1 fruit fly cellular context compared by ENCODE assay signal in genomic region chr3R:23732990-23733512, dm6.
TF ChIP-seq lines count a peak whose summit lies in the region.

Gene Hmgcr, plus strand, starts transcription at chr3R:23733324.
Gene Rpn9, minus strand, starts transcription at chr3R:23733462.

TF ChIP-seq in whole organism, embryonic, 481 proteins besides CTCF, POLR2A, EP300 and RAD21 (continued from another document):
- TF ChIP-seq Hey (tag; optimal IDR thresholded peaks at IDR 0.05; lab: Kevin White, UChicago): no peak
- TF ChIP-seq CG31224 (GFP tag; IDR thresholded peaks at IDR 0.05; lab: Robert Waterston, UW): no peak
- no peak for TF ChIP-seq CG15011 (GFP tag; optimal IDR thresholded peaks at IDR 0.05; lab: Kevin White, UChicago)
- TF ChIP-seq nom (GFP tag; optimal IDR thresholded peaks at IDR 0.05; lab: Kevin White, UChicago): peak; percentile 49
- no peak for TF ChIP-seq CG1792 (GFP tag; optimal IDR thresholded peaks at IDR 0.05; lab: Kevin White, UChicago)
- TF ChIP-seq CG34422 (GFP tag; IDR thresholded peaks at IDR 0.05; lab: Robert Waterston, UW): peak; percentile 67; the same call in 1 of the 3 replicates
- TF ChIP-seq amos (GFP tag; IDR thresholded peaks at IDR 0.05; lab: Robert Waterston, UW; ENCODE audit: partially characterized antibody): 0 out of 2 replicates have a peak, but pooled peaks have one; percentile 16
- peak; percentile 44 for TF ChIP-seq CG8924 (tag; optimal IDR thresholded peaks at IDR 0.05; lab: Kevin White, UChicago)
- peak; percentile 34; the same call in 1 of the 2 replicates for TF ChIP-seq Awh (GFP tag; IDR thresholded peaks at IDR 0.05; lab: Robert Waterston, UW)
- peak; percentile 30 for TF ChIP-seq gcm (GFP tag; optimal IDR thresholded peaks at IDR 0.05; lab: Kevin White, UChicago)
- no peak for TF ChIP-seq al (GFP tag; IDR thresholded peaks at IDR 0.05; lab: Robert Waterston, UW)
- no peak for TF ChIP-seq CG17802 (tag; optimal IDR thresholded peaks at IDR 0.05; lab: Kevin White, UChicago)
- no peak for TF ChIP-seq CG17912 (GFP tag; optimal IDR thresholded peaks at IDR 0.05; lab: Kevin White, UChicago)
- TF ChIP-seq jigr1 (GFP tag; IDR thresholded peaks at IDR 0.05; lab: Robert Waterston, UW): no peak
- no peak for TF ChIP-seq CG1647 (GFP tag; optimal IDR thresholded peaks at IDR 0.05; lab: Kevin White, UChicago)
- TF ChIP-seq CG18619 (GFP tag; optimal IDR thresholded peaks at IDR 0.05; lab: Kevin White, UChicago): no peak
- peak; percentile 63 for TF ChIP-seq CG12391 (tag; optimal IDR thresholded peaks at IDR 0.05; lab: Kevin White, UChicago)
- TF ChIP-seq pb (GFP tag; optimal IDR thresholded peaks at IDR 0.05; lab: Kevin White, UChicago): no peak
- peak; percentile 89 for TF ChIP-seq hkb (optimal IDR thresholded peaks at IDR 0.05; lab: Kevin White, UChicago)
- TF ChIP-seq hkb (GFP tag; IDR thresholded peaks at IDR 0.05; lab: Robert Waterston, UW): no peak
- TF ChIP-seq Med (GFP tag; lab: Kevin White, UChicago): peak; percentile 83
- no peak for TF ChIP-seq Gsc (GFP tag; IDR thresholded peaks at IDR 0.05; lab: Robert Waterston, UW)
- TF ChIP-seq tna (GFP tag; IDR thresholded peaks at IDR 0.05; lab: Robert Waterston, UW; ENCODE audit: partially characterized antibody): no peak; the same call in 1 of the 2 replicates
- no peak for TF ChIP-seq zf30C (GFP tag; optimal IDR thresholded peaks at IDR 0.05; lab: Kevin White, UChicago)
- TF ChIP-seq CG11093 (GFP tag; IDR thresholded peaks at IDR 0.05; lab: Robert Waterston, UW): no peak
- TF ChIP-seq CG7556 (GFP tag; optimal IDR thresholded peaks at IDR 0.05; lab: Kevin White, UChicago): no peak
- TF ChIP-seq Fer3 (tag; optimal IDR thresholded peaks at IDR 0.05; lab: Kevin White, UChicago): peak; percentile 3
- peak; percentile 88 for TF ChIP-seq sens (GFP tag; lab: Kevin White, UChicago)
- peak; percentile 35 for TF ChIP-seq kay (GFP tag; optimal IDR thresholded peaks at IDR 0.05; lab: Kevin White, UChicago)
- peak; percentile 72 for TF ChIP-seq CG2116 (GFP tag; optimal IDR thresholded peaks at IDR 0.05; lab: Kevin White, UChicago)
- no peak for TF ChIP-seq hb (GFP tag; IDR thresholded peaks at IDR 0.05; lab: Robert Waterston, UW; ENCODE audit: partially characterized antibody)
- TF ChIP-seq CG32532 (GFP tag; IDR thresholded peaks at IDR 0.05; lab: Robert Waterston, UW): no peak
- TF ChIP-seq Dek (tag; optimal IDR thresholded peaks at IDR 0.05; lab: Kevin White, UChicago): no peak
- TF ChIP-seq CG9215 (GFP tag; IDR thresholded peaks at IDR 0.05; lab: Robert Waterston, UW): no peak
- peak; percentile 86 for TF ChIP-seq Jarid2 (GFP tag; optimal IDR thresholded peaks at IDR 0.05; lab: Kevin White, UChicago)
- no peak for TF ChIP-seq B-H1 (GFP tag; IDR thresholded peaks at IDR 0.05; lab: Robert Waterston, UW)
- peak; percentile 22 for TF ChIP-seq nau (GFP tag; optimal IDR thresholded peaks at IDR 0.05; lab: Kevin White, UChicago)
- peak; percentile 20 for TF ChIP-seq Bdp1 (GFP tag; optimal IDR thresholded peaks at IDR 0.05; lab: Kevin White, UChicago)
- no peak for TF ChIP-seq ems (GFP tag; optimal IDR thresholded peaks at IDR 0.05; lab: Kevin White, UChicago)
- TF ChIP-seq Neu2 (GFP tag; optimal IDR thresholded peaks at IDR 0.05; lab: Kevin White, UChicago; ENCODE audit: borderline replicate concordance): no peak
- peak; percentile 85 to 98 for TF ChIP-seq crp (GFP tag; optimal IDR thresholded peaks at IDR 0.05; lab: Kevin White, UChicago)
- peak; percentile 93 for TF ChIP-seq gfzf (GFP tag; optimal IDR thresholded peaks at IDR 0.05; lab: Kevin White, UChicago)
- peak; percentile 8 for TF ChIP-seq CG8290 (GFP tag; optimal IDR thresholded peaks at IDR 0.05; lab: Kevin White, UChicago)
- peak in 1 of 2 experiments; percentile 47 for TF ChIP-seq CG8290 (tag; optimal IDR thresholded peaks at IDR 0.05; lab: Kevin White, UChicago)
- TF ChIP-seq vnd (GFP tag; IDR thresholded peaks at IDR 0.05; lab: Robert Waterston, UW; ENCODE audit: partially characterized antibody): no peak
- no peak for TF ChIP-seq Meics (GFP tag; optimal IDR thresholded peaks at IDR 0.05; lab: Kevin White, UChicago)
- TF ChIP-seq CG2889 (GFP tag; IDR thresholded peaks at IDR 0.05; lab: Robert Waterston, UW): no peak
- TF ChIP-seq CG34224 (GFP tag; IDR thresholded peaks at IDR 0.05; lab: Robert Waterston, UW; ENCODE audit: partially characterized antibody): peak; percentile 38; the same call in 1 of the 3 replicates
- TF ChIP-seq Opbp (GFP tag; IDR thresholded peaks at IDR 0.05; lab: Robert Waterston, UW; ENCODE audit: partially characterized antibody): 0 out of 3 replicates have a peak, but pooled peaks have one; percentile 48
- peak; percentile 58 for TF ChIP-seq CG9437 (GFP tag; optimal IDR thresholded peaks at IDR 0.05; lab: Kevin White, UChicago)
- TF ChIP-seq pfk (GFP tag; optimal IDR thresholded peaks at IDR 0.05; lab: Kevin White, UChicago): peak; percentile 8
- no peak for TF ChIP-seq CG2202 (tag; optimal IDR thresholded peaks at IDR 0.05; lab: Kevin White, UChicago)
- peak; percentile 38; the same call in 1 of the 2 replicates for TF ChIP-seq CG17328 (GFP tag; IDR thresholded peaks at IDR 0.05; lab: Robert Waterston, UW)
- peak; percentile 31; the same call in 1 of the 2 replicates for TF ChIP-seq Bgb (GFP tag; IDR thresholded peaks at IDR 0.05; lab: Robert Waterston, UW; ENCODE audit: partially characterized antibody)
- TF ChIP-seq CG7271 (tag; optimal IDR thresholded peaks at IDR 0.05; lab: Kevin White, UChicago): no peak
- peak; percentile 24 for TF ChIP-seq CG33557 (GFP tag; optimal IDR thresholded peaks at IDR 0.05; lab: Kevin White, UChicago)
- TF ChIP-seq Pdp1 (GFP tag; optimal IDR thresholded peaks at IDR 0.05; lab: Kevin White, UChicago): peak in 1 of 2 experiments; percentile 99
- peak; percentile 77 for TF ChIP-seq CG14710 (tag; optimal IDR thresholded peaks at IDR 0.05; lab: Kevin White, UChicago)
- TF ChIP-seq Fer1 (GFP tag; optimal IDR thresholded peaks at IDR 0.05; lab: Kevin White, UChicago): peak; percentile 28
- no peak for TF ChIP-seq pho (GFP tag; optimal IDR thresholded peaks at IDR 0.05; lab: Kevin White, UChicago)
- TF ChIP-seq CG14860 (GFP tag; IDR thresholded peaks at IDR 0.05; lab: Robert Waterston, UW; ENCODE audit: partially characterized antibody): no peak
- no peak for TF ChIP-seq org-1 (GFP tag; optimal IDR thresholded peaks at IDR 0.05; lab: Kevin White, UChicago)
- peak; percentile 11 for TF ChIP-seq Blimp-1 (GFP tag; optimal IDR thresholded peaks at IDR 0.05; lab: Kevin White, UChicago)
- TF ChIP-seq CG12236 (GFP tag; optimal IDR thresholded peaks at IDR 0.05; lab: Kevin White, UChicago): no peak
- no peak for TF ChIP-seq peb (GFP tag; IDR thresholded peaks at IDR 0.05; lab: Robert Waterston, UW)
